Fruit fly (Drosophila melanogaster) whole organism, embryonic: ENCODE measurements around the gene CG4615.

Experiments used
- CG1024 ChIP-seq: fragments of 200-800 bp; sonication (Bioruptor generic); IDR thresholded peaks from 2 replicates; pipeline ENCODE4 v1.3.6; 2022; ENCODE audit warnings: missing biosample characterization, missing genetic modification characterization
- CG10462 ChIP-seq: fragments of 200-800 bp; sonication (Bioruptor generic); optimal IDR thresholded peaks from 2 replicates; lab custom pipeline; 2016; ENCODE audit warnings: missing biosample characterization, missing genetic modification characterization
- CG10565 ChIP-seq: fragments of 200-800 bp; sonication (Bioruptor generic); optimal IDR thresholded peaks from 3 replicates; lab custom pipeline; 2016; ENCODE audit warnings: missing biosample characterization, mild to moderate bottlenecking, missing genetic modification characterization
- CG11456 ChIP-seq: fragments of 200-800 bp; sonication (Bioruptor generic); IDR thresholded peaks from 3 replicates; pipeline ENCODE4 v1.3.6; 2022; ENCODE audit warnings: missing biosample characterization, missing genetic modification characterization
- CG11504 ChIP-seq: fragments of 200-800 bp; sonication (Bioruptor generic); optimal IDR thresholded peaks from 3 replicates; lab custom pipeline; 2019; ENCODE audit warnings: missing biosample characterization, mild to moderate bottlenecking, missing genetic modification characterization, moderate library complexity
- CG12659 ChIP-seq: fragments of 200-800 bp; sonication (Bioruptor generic); optimal IDR thresholded peaks from 3 replicates; lab custom pipeline; 2017; ENCODE audit warnings: mild to moderate bottlenecking, missing biosample characterization, missing genetic modification reagents, missing genetic modification characterization
- CG12744 ChIP-seq: fragments of 200-800 bp; sonication (Bioruptor generic); optimal IDR thresholded peaks from 2 replicates; lab custom pipeline; 2016; ENCODE audit warnings: missing biosample characterization, missing genetic modification characterization
- CG13287 ChIP-seq: fragments of 200-800 bp; sonication (Bioruptor generic); IDR thresholded peaks from 2 replicates; pipeline ENCODE4 v1.3.6; 2022; ENCODE audit warnings: missing biosample characterization, missing genetic modification characterization; ENCODE audit not compliant: partially characterized antibody
- CG1603 ChIP-seq: fragments of 200-800 bp; sonication (Bioruptor generic); optimal IDR thresholded peaks from 2 replicates; lab custom pipeline; 2019; ENCODE audit warnings: missing biosample characterization, mild to moderate bottlenecking, missing genetic modification characterization, moderate library complexity
- CG1647 ChIP-seq: fragments of 200-800 bp; sonication (Bioruptor generic); optimal IDR thresholded peaks from 3 replicates; lab custom pipeline; 2016; ENCODE audit warnings: missing biosample characterization, missing genetic modification characterization
- CG31365 ChIP-seq: fragments of 200-800 bp; sonication (Bioruptor generic); optimal IDR thresholded peaks from 2 replicates; lab custom pipeline; 2018; ENCODE audit warnings: missing biosample characterization, mild to moderate bottlenecking, missing genetic modification characterization
- CG32532 ChIP-seq: fragments of 200-800 bp; sonication (Bioruptor generic); IDR thresholded peaks from 2 replicates; pipeline ENCODE4 v1.3.6; 2022; ENCODE audit warnings: missing biosample characterization, missing genetic modification characterization
- CG3726 ChIP-seq: fragments of 200-800 bp; sonication (Bioruptor generic); IDR thresholded peaks from 3 replicates; pipeline ENCODE4, ENCODE4 v1.3.6; 2022; ENCODE audit warnings: missing biosample characterization, missing genetic modification characterization
- CG4617 ChIP-seq: fragments of 200-800 bp; sonication (Bioruptor generic); optimal IDR thresholded peaks from 3 replicates; lab custom pipeline; 2016; ENCODE audit warnings: missing biosample characterization, missing genetic modification characterization, borderline replicate concordance
- CG5245 ChIP-seq: fragments of 200-800 bp; sonication (Bioruptor generic); optimal IDR thresholded peaks from 3 replicates; lab custom pipeline; 2016; ENCODE audit warnings: missing biosample characterization, missing genetic modification characterization
- CG6272 ChIP-seq: fragments of 200-800 bp; sonication (Bioruptor generic); IDR thresholded peaks from 2 replicates; pipeline ENCODE4 v1.3.6; 2022; ENCODE audit warnings: missing biosample characterization, missing genetic modification characterization
- CG6854 ChIP-seq: fragments of 200-800 bp; sonication (Bioruptor generic); optimal IDR thresholded peaks from 3 replicates; lab custom pipeline; 2017; ENCODE audit warnings: missing biosample characterization, mild to moderate bottlenecking, missing genetic modification characterization
- CG7745 ChIP-seq: fragments of 200-800 bp; sonication (Bioruptor generic); optimal IDR thresholded peaks from 2 replicates; lab custom pipeline; 2018; ENCODE audit warnings: missing biosample characterization, mild to moderate bottlenecking, missing genetic modification characterization, moderate library complexity
- CG8089 ChIP-seq: fragments of 200-800 bp; sonication (Bioruptor generic); optimal IDR thresholded peaks from 3 replicates; lab custom pipeline; 2016; ENCODE audit warnings: missing biosample characterization, missing genetic modification characterization
- CG8765 ChIP-seq: fragments of 200-800 bp; sonication (Bioruptor generic); IDR thresholded peaks from 2 replicates; pipeline ENCODE4 v1.3.6; 2022; ENCODE audit warnings: missing biosample characterization, missing genetic modification characterization
- CG9932 ChIP-seq: fragments of 200-800 bp; sonication (Bioruptor generic); IDR thresholded peaks from 2 replicates; pipeline ENCODE4 v1.3.6; 2022; ENCODE audit warnings: missing biosample characterization, missing genetic modification characterization
- Dip2 ChIP-seq: fragments of 200-800 bp; sonication (Bioruptor generic); IDR thresholded peaks from 2 replicates; pipeline ENCODE4 v1.3.6; 2022; ENCODE audit warnings: missing biosample characterization, missing genetic modification characterization
- ERR ChIP-seq: fragments of 200-800 bp; sonication (Bioruptor generic); optimal IDR thresholded peaks from 2 replicates; lab custom pipeline; 2016; ENCODE audit warnings: missing biosample characterization, missing genetic modification characterization
- Elba2 ChIP-seq: fragments of 200-800 bp; sonication (Bioruptor generic); optimal IDR thresholded peaks from 3 replicates; lab custom pipeline; 2016; ENCODE audit warnings: missing biosample characterization, missing genetic modification characterization
- HLHmδ ChIP-seq: fragments of 200-800 bp; sonication (Bioruptor generic); optimal IDR thresholded peaks from 2 replicates; lab custom pipeline; 2018; ENCODE audit warnings: missing biosample characterization, mild to moderate bottlenecking, missing genetic modification characterization, moderate library complexity
- HmgD ChIP-seq: fragments of 200-800 bp; sonication (Bioruptor generic); optimal IDR thresholded peaks from 3 replicates; lab custom pipeline; 2016; ENCODE audit warnings: missing biosample characterization, missing genetic modification characterization
- Mad ChIP-seq: fragments of 200-800 bp; sonication (Bioruptor generic); optimal IDR thresholded peaks from 2 replicates; lab custom pipeline; 2016; ENCODE audit warnings: missing biosample characterization, missing genetic modification characterization
- Mes4 ChIP-seq: fragments of 200-800 bp; sonication (Bioruptor generic); optimal IDR thresholded peaks from 2 replicates; lab custom pipeline; 2016; ENCODE audit warnings: missing biosample characterization, missing genetic modification characterization
- Scr ChIP-seq: fragments of 200-800 bp; sonication (Bioruptor generic); IDR thresholded peaks from 2 replicates; pipeline ENCODE4 v1.3.6; 2022; ENCODE audit warnings: missing biosample characterization, missing genetic modification characterization; ENCODE audit not compliant: partially characterized antibody
- Sox102F ChIP-seq: fragments of 200-800 bp; sonication (Bioruptor generic); optimal IDR thresholded peaks from 2 replicates; lab custom pipeline; 2018; ENCODE audit warnings: missing biosample characterization, mild to moderate bottlenecking, missing genetic modification characterization, moderate library complexity
- Sry-β ChIP-seq: fragments of 200-800 bp; sonication (Bioruptor generic); optimal IDR thresholded peaks from 2 replicates; lab custom pipeline; 2018; ENCODE audit warnings: missing biosample characterization, mild to moderate bottlenecking, missing genetic modification characterization, moderate library complexity
- TFAM ChIP-seq: fragments of 200-800 bp; sonication (Bioruptor generic); optimal IDR thresholded peaks from 2 replicates; lab custom pipeline; 2017; ENCODE audit warnings: missing biosample characterization, missing genetic modification characterization, inconsistent platforms
- bigmax ChIP-seq: fragments of 200-800 bp; sonication (Bioruptor generic); optimal IDR thresholded peaks from 2 replicates; lab custom pipeline; 2018; ENCODE audit warnings: missing biosample characterization, mild to moderate bottlenecking, missing genetic modification characterization
- dpn ChIP-seq, 2 experiments: fragments of 200-800 bp; sonication (Bioruptor generic); optimal IDR thresholded peaks; 3 replicates each; lab custom pipeline; 2016; ENCODE audit warnings: missing biosample characterization in 2 of 2, missing genetic modification characterization in 2 of 2
- dysf ChIP-seq: fragments of 200-800 bp; sonication (Bioruptor generic); IDR thresholded peaks from 3 replicates; pipeline ENCODE4 v1.3.6; 2022; ENCODE audit warnings: missing biosample characterization, missing genetic modification characterization
- eve ChIP-seq, 2 experiments: fragments of >200 bp; optimal IDR thresholded peaks; 2 replicates each; lab custom pipeline; 2017; ENCODE audit warnings: missing biosample characterization in 2 of 2, missing genetic modification characterization in 2 of 2
- fu2 ChIP-seq: fragments of 200-800 bp; sonication (Bioruptor generic); optimal IDR thresholded peaks from 2 replicates; lab custom pipeline; 2016; ENCODE audit warnings: missing biosample characterization, missing genetic modification characterization
- hkb ChIP-seq, 2 experiments: fragments of 200-800 bp in 1 of 2; fragments of >200 bp in 1 of 2; sonication (Bioruptor generic) in 1 of 2; IDR thresholded peaks in 1 of 2; optimal IDR thresholded peaks in 1 of 2; 2 replicates each; pipeline versions ENCODE4 v1.3.6 to Lab custom; 2017 to 2022; ENCODE audit warnings: missing biosample characterization in 1 of 2, missing genetic modification characterization in 1 of 2
- inv ChIP-seq: fragments of 200-800 bp; sonication (Bioruptor generic); IDR thresholded peaks from 2 replicates; pipeline ENCODE4 v1.3.6; 2022; ENCODE audit warnings: missing biosample characterization, missing genetic modification characterization; ENCODE audit not compliant: partially characterized antibody
- jing ChIP-seq: fragments of 200-800 bp; sonication (Bioruptor generic); optimal IDR thresholded peaks from 2 replicates; lab custom pipeline; 2018; ENCODE audit warnings: missing biosample characterization, mild to moderate bottlenecking, missing genetic modification characterization
- jumu ChIP-seq: fragments of 200-800 bp; sonication (Bioruptor generic); optimal IDR thresholded peaks from 3 replicates; lab custom pipeline; 2016; ENCODE audit warnings: missing biosample characterization, missing genetic modification characterization
- knrl ChIP-seq: fragments of 200-800 bp; sonication (Bioruptor generic); IDR thresholded peaks from 3 replicates; pipeline ENCODE4 v1.3.6; 2022; ENCODE audit warnings: missing biosample characterization, missing genetic modification characterization; ENCODE audit not compliant: partially characterized antibody
- schlank ChIP-seq: fragments of 200-800 bp; sonication (Bioruptor generic); optimal IDR thresholded peaks from 2 replicates; lab custom pipeline; 2018; ENCODE audit warnings: missing biosample characterization, mild to moderate bottlenecking, missing genetic modification characterization
- scrt ChIP-seq: fragments of 200-800 bp; sonication (Bioruptor generic); optimal IDR thresholded peaks from 2 replicates; lab custom pipeline; 2018; ENCODE audit warnings: missing biosample characterization, mild to moderate bottlenecking, missing genetic modification characterization, moderate library complexity
- slou ChIP-seq: fragments of 200-800 bp; sonication (Bioruptor generic); optimal IDR thresholded peaks from 3 replicates; lab custom pipeline; 2016; ENCODE audit warnings: missing biosample characterization, missing genetic modification characterization
- slp2 ChIP-seq: fragments of 200-800 bp; sonication (Bioruptor generic); optimal IDR thresholded peaks from 2 replicates; lab custom pipeline; 2016; ENCODE audit warnings: missing biosample characterization, missing genetic modification characterization
- so ChIP-seq: fragments of 200-800 bp; sonication (Bioruptor generic); IDR thresholded peaks from 3 replicates; pipeline ENCODE4 v1.3.6; 2022; ENCODE audit warnings: missing biosample characterization, missing genetic modification characterization
- tin ChIP-seq: fragments of 200-800 bp; sonication (Bioruptor generic); optimal IDR thresholded peaks from 3 replicates; lab custom pipeline; 2016; ENCODE audit warnings: missing biosample characterization, missing genetic modification characterization
- tio ChIP-seq: fragments of 200-800 bp; sonication (Bioruptor generic); optimal IDR thresholded peaks from 2 replicates; lab custom pipeline; 2017; ENCODE audit warnings: missing biosample characterization, missing genetic modification characterization, inconsistent platforms
- unc-4 ChIP-seq: fragments of 200-800 bp; sonication (Bioruptor generic); IDR thresholded peaks from 2 replicates; pipeline ENCODE4 v1.3.6; 2022; ENCODE audit warnings: missing biosample characterization, missing genetic modification characterization; ENCODE audit not compliant: partially characterized antibody

CG4615 gene

dm6 chrX:7096495-7096995, 5.6 kb downstream of the CG4615 start (continued):
- no peak for TF ChIP-seq hkb (optimal IDR thresholded peaks at IDR 0.05; lab: Kevin White, UChicago)
- TF ChIP-seq hkb (GFP tag; IDR thresholded peaks at IDR 0.05; lab: Robert Waterston, UW), result peak; percentile 77
- TF ChIP-seq CG10565 (GFP tag; lab: Kevin White, UChicago), result no peak
- TF ChIP-seq CG6272 (GFP tag; lab: Robert Waterston, UW), result 0 out of 2 replicates have a peak, but pooled peaks have one; percentile 51
- peak; percentile 67 for TF ChIP-seq CG31365 (tag; lab: Kevin White, UChicago)
- no peak; the same call in 2 of the 3 replicates for TF ChIP-seq CG3726 (GFP tag; lab: Robert Waterston, UW)
- TF ChIP-seq Dip2 (GFP tag; lab: Robert Waterston, UW), result no peak
- no peak for TF ChIP-seq CG7745 (tag; lab: Kevin White, UChicago)
- TF ChIP-seq TFAM, result peak; percentile 2
- TF ChIP-seq Mad (GFP tag; lab: Kevin White, UChicago), result peak; percentile 43
- TF ChIP-seq scrt (GFP tag; lab: Kevin White, UChicago), result peak; percentile 65
- TF ChIP-seq ERR (GFP tag; lab: Kevin White, UChicago), result peak; percentile 12
- TF ChIP-seq CG11504 (tag; lab: Kevin White, UChicago), result peak; percentile 90
- TF ChIP-seq Mes4 (GFP tag; lab: Kevin White, UChicago), result peak; percentile 40
- peak; percentile 26 for TF ChIP-seq HmgD
- peak; percentile 29 for TF ChIP-seq CG1647 (GFP tag; lab: Kevin White, UChicago)
- no peak for TF ChIP-seq inv (GFP tag; lab: Robert Waterston, UW)
- peak; percentile 77 for TF ChIP-seq slp2 (GFP tag; lab: Kevin White, UChicago)
- peak; percentile 61 for TF ChIP-seq tio
- no peak for TF ChIP-seq Elba2
- TF ChIP-seq knrl (GFP tag; lab: Robert Waterston, UW), result no peak
- peak; percentile 89 for TF ChIP-seq dysf (GFP tag; lab: Robert Waterston, UW)
- no peak for TF ChIP-seq HLHmδ (GFP tag; lab: Kevin White, UChicago)
- TF ChIP-seq Scr (GFP tag; lab: Robert Waterston, UW), result no peak
- TF ChIP-seq dpn (GFP tag; optimal IDR thresholded peaks at IDR 0.05; lab: Kevin White, UChicago), result peak; percentile 79
- TF ChIP-seq eve (GFP tag; optimal IDR thresholded peaks at IDR 0.05; lab: Kevin White, UChicago), result peak in 1 of 2 experiments; percentile 96
- TF ChIP-seq so (GFP tag; lab: Robert Waterston, UW), result peak; percentile 74; the same call in 2 of the 3 replicates
- TF ChIP-seq tin, result peak; percentile 67
- no peak for TF ChIP-seq bigmax
- TF ChIP-seq CG8089 (GFP tag; lab: Kevin White, UChicago), result peak; percentile 41
- TF ChIP-seq CG13287 (GFP tag; lab: Robert Waterston, UW), result no peak
- peak; percentile 89 for TF ChIP-seq CG12659
- no peak for TF ChIP-seq unc-4 (GFP tag; lab: Robert Waterston, UW)
- peak; percentile 73 for TF ChIP-seq Sox102F (GFP tag; lab: Kevin White, UChicago)
- TF ChIP-seq fu2 (GFP tag; lab: Kevin White, UChicago), result peak; percentile 77
- peak; percentile 88 for TF ChIP-seq CG1603 (tag; lab: Kevin White, UChicago)
- peak; percentile 72 for TF ChIP-seq CG8765 (GFP tag; lab: Robert Waterston, UW)
- TF ChIP-seq jumu (GFP tag; lab: Kevin White, UChicago), result peak; percentile 76
- peak; percentile 17 for TF ChIP-seq slou (GFP tag; lab: Kevin White, UChicago)
- TF ChIP-seq schlank (tag; lab: Kevin White, UChicago), result peak; percentile 74
- no peak for TF ChIP-seq CG1024 (GFP tag; lab: Robert Waterston, UW)
- peak; percentile 86 for TF ChIP-seq CG32532 (GFP tag; lab: Robert Waterston, UW)
- peak; percentile 70 for TF ChIP-seq CG9932 (GFP tag; lab: Robert Waterston, UW)
- TF ChIP-seq CG4617 (GFP tag; lab: Kevin White, UChicago), result peak; percentile 65
- peak; percentile 53 for TF ChIP-seq CG5245 (GFP tag; lab: Kevin White, UChicago)
- TF ChIP-seq CG6854, result peak; percentile 80
- peak; percentile 64 for TF ChIP-seq jing (GFP tag; lab: Kevin White, UChicago)
- TF ChIP-seq CG11456, result peak; percentile 66; the same call in 2 of the 3 replicates
- peak; percentile 5 for TF ChIP-seq Sry-β (GFP tag; lab: Kevin White, UChicago)
- peak; percentile 47 for TF ChIP-seq CG12744
- peak; percentile 30 for TF ChIP-seq CG10462
